Worm (Caenorhabditis elegans): ENCODE results near the gene rsp-8.

rsp-8 gene

ce11 chrIII:11870009-11870408 lies 43.8 kb downstream of the rsp-8 start (continued):
- TF ChIP-seq Y48G9A.11 (GFP tag; IDR thresholded peaks at IDR 0.05) (no peak), ceh-44 (GFP tag; IDR thresholded peaks at IDR 0.05) (peak; percentile 79; the same call in 1 of the 2 replicates), madf-9 (GFP tag; conservative IDR thresholded peaks at IDR 0.05) (peak; percentile 65), ztf-7 (tag; optimal IDR thresholded peaks at IDR 0.05) (no peak), mep-1 (tag; optimal IDR thresholded peaks at IDR 0.05) (peak; percentile 92), gei-8 (GFP tag; optimal IDR thresholded peaks at IDR 0.05) (peak; percentile 14), mes-2 (tag; optimal IDR thresholded peaks at IDR 0.05; ENCODE audit: poor library complexity, severe bottlenecking) (peak; percentile 97), dmd-9 (GFP tag; IDR thresholded peaks at IDR 0.05) (0 out of 2 replicates have a peak, but pooled peaks have one; percentile 38), ctbp-1 (GFP tag; IDR thresholded peaks at IDR 0.05) (0 out of 2 replicates have a peak, but pooled peaks have one; percentile 35), F10B5.3 (tag; optimal IDR thresholded peaks at IDR 0.05) (no peak), fkh-10 (GFP tag; optimal IDR thresholded peaks at IDR 0.05) (peak; percentile 58), nhr-25 (tag; optimal IDR thresholded peaks at IDR 0.05; ENCODE audit: borderline replicate concordance, insufficient read depth) (no peak), nhr-11 (tag; optimal IDR thresholded peaks at IDR 0.05) (peak; percentile 87), nhr-102 (tag; optimal IDR thresholded peaks at IDR 0.05) (peak; percentile 34), jun-1 (tag; optimal IDR thresholded peaks at IDR 0.05) (peak; percentile 9), egl-43 (GFP tag; IDR thresholded peaks at IDR 0.05) (0 out of 2 replicates have a peak, but pooled peaks have one; percentile 23), lin-1 (GFP tag; IDR thresholded peaks at IDR 0.05) (0 out of 2 replicates have a peak, but pooled peaks have one; percentile 36), nhr-237 (tag; optimal IDR thresholded peaks at IDR 0.05) (peak; percentile 3), daf-19 (GFP tag; conservative IDR thresholded peaks at IDR 0.05) (no peak)

ce11 chrIII:11871617-11872016 lies 45.4 kb downstream of the rsp-8 start:
- TF ChIP-seq dpl-1 (GFP tag; optimal IDR thresholded peaks at IDR 0.05) (no peak), set-16 (GFP tag; IDR thresholded peaks at IDR 0.05) (peak; percentile 75; the same call in 1 of the 2 replicates), pqm-1 (tag; optimal IDR thresholded peaks at IDR 0.05) (no peak), nhr-76 (tag; optimal IDR thresholded peaks at IDR 0.05) (no peak), mdl-1 (tag; optimal IDR thresholded peaks at IDR 0.05) (no peak)

- TF ChIP-seq hlh-11 (tag; optimal IDR thresholded peaks at IDR 0.05) (no peak), ceh-82 (tag; optimal IDR thresholded peaks at IDR 0.05) (no peak), set-16 (GFP tag; IDR thresholded peaks at IDR 0.05) (peak; percentile 81), lsy-2 (tag; optimal IDR thresholded peaks at IDR 0.05) (no peak), pha-4 (GFP tag; IDR thresholded peaks at IDR 0.05) (peak; percentile 25; the same call in 1 of the 2 replicates), pha-4 (tag; optimal IDR thresholded peaks at IDR 0.05) (no peak)
Observed at ce11 chrIII:11874242-11874641, 48.0 kb downstream of the rsp-8 start.

- TF ChIP-seq zag-1 (tag; optimal IDR thresholded peaks at IDR 0.05) = no peak
- no peak for TF ChIP-seq nhr-237 (tag; optimal IDR thresholded peaks at IDR 0.05)
- no peak for TF ChIP-seq mdl-1 (tag; optimal IDR thresholded peaks at IDR 0.05)
- TF ChIP-seq ZK337.2 (GFP tag; IDR thresholded peaks at IDR 0.05) = no peak
- no peak for TF ChIP-seq lin-15B (tag; optimal IDR thresholded peaks at IDR 0.05)
- TF ChIP-seq unc-62 (GFP tag; optimal IDR thresholded peaks at IDR 0.05 in 1 of 2) = peak in 1 of 2 experiments; percentile 79
- no peak for TF ChIP-seq unc-62 (tag; optimal IDR thresholded peaks at IDR 0.05)
- no peak for TF ChIP-seq daf-19 (GFP tag; conservative IDR thresholded peaks at IDR 0.05)
- TF ChIP-seq aha-1 (tag) = no peak
- no peak for TF ChIP-seq lir-3 (tag; optimal IDR thresholded peaks at IDR 0.05)
- no peak for TF ChIP-seq snpc-1.2 (GFP tag; IDR thresholded peaks at IDR 0.05)
- 0 out of 2 replicates have a peak, but pooled peaks have one; percentile 28 for TF ChIP-seq F26F4.8 (GFP tag; conservative IDR thresholded peaks at IDR 0.05)
- TF ChIP-seq nhr-76 (tag; optimal IDR thresholded peaks at IDR 0.05) = no peak
- TF ChIP-seq mes-2 (tag; optimal IDR thresholded peaks at IDR 0.05; ENCODE audit: poor library complexity, severe bottlenecking) = no peak
- no peak for TF ChIP-seq ceh-28 (tag; optimal IDR thresholded peaks at IDR 0.05)
- TF ChIP-seq Y75B8A.6 (GFP tag; IDR thresholded peaks at IDR 0.05) = no peak
- TF ChIP-seq D1046.2 (GFP tag; IDR thresholded peaks at IDR 0.05) = 0 out of 2 replicates have a peak, but pooled peaks have one; percentile 32
- no peak for TF ChIP-seq nhr-42 (GFP tag; IDR thresholded peaks at IDR 0.05)
- TF ChIP-seq fkh-10 (GFP tag; optimal IDR thresholded peaks at IDR 0.05) = no peak
- TF ChIP-seq daf-12 (tag; optimal IDR thresholded peaks at IDR 0.05) = no peak
- no peak for TF ChIP-seq lin-13 (GFP tag; optimal IDR thresholded peaks at IDR 0.05)
- no peak for TF ChIP-seq nhr-25 (tag; optimal IDR thresholded peaks at IDR 0.05; ENCODE audit: borderline replicate concordance, insufficient read depth)
- TF ChIP-seq dmd-8 (GFP tag; IDR thresholded peaks at IDR 0.05) = peak; percentile 55; the same call in 1 of the 2 replicates
- no peak for TF ChIP-seq dmd-9 (GFP tag; IDR thresholded peaks at IDR 0.05)
- no peak for TF ChIP-seq sdz-12 (GFP tag; optimal IDR thresholded peaks at IDR 0.05)
Observed at ce11 chrIII:11876130-11876529, 49.9 kb downstream of the rsp-8 start.

All from whole organism, L4 larva.